Worm (Caenorhabditis elegans) whole organism, L4 larva: ENCODE data around the gene C05C10.8.

Source experiments
- D1046.2 ChIP-seq: fragments of 200-800 bp; sonication (Bioruptor generic); IDR thresholded peaks from 2 replicates; pipeline ENCODE4 v1.3.6; 2022; ENCODE audit warnings: missing genetic modification characterization, missing compliant biosample characterization
- F10B5.3 ChIP-seq: sonication (generic microtip); optimal IDR thresholded peaks from 2 replicates; lab custom pipeline; 2016; ENCODE audit warnings: mild to moderate bottlenecking, missing genetic modification characterization, missing compliant biosample characterization
- T26A8.4 ChIP-seq: fragments of 200-800 bp; sonication (Bioruptor generic); IDR thresholded peaks from 2 replicates; pipeline ENCODE4 v1.3.6; 2022; ENCODE audit warnings: missing genetic modification characterization, missing compliant biosample characterization
- Y105C5A.15 ChIP-seq: fragments of 200-800 bp; sonication (Bioruptor generic); IDR thresholded peaks from 2 replicates; pipeline ENCODE4 v1.3.6; 2022; ENCODE audit warnings: missing genetic modification characterization, missing compliant biosample characterization
- Y48G9A.11 ChIP-seq: fragments of 200-800 bp; sonication (Bioruptor generic); IDR thresholded peaks from 2 replicates; pipeline ENCODE4 v1.3.6; 2022; ENCODE audit warnings: missing genetic modification reagents, missing genetic modification characterization, missing compliant biosample characterization
- Y5F2A.4 ChIP-seq: fragments of 200-800 bp; sonication (Bioruptor generic); optimal IDR thresholded peaks from 2 replicates; lab custom pipeline; 2018; ENCODE audit warnings: mild to moderate bottlenecking, missing genetic modification characterization, missing compliant biosample characterization
- Y75B8A.6 ChIP-seq: fragments of 200-800 bp; sonication (Bioruptor generic); IDR thresholded peaks from 2 replicates; pipeline ENCODE4 v1.3.6; 2022; ENCODE audit warnings: missing genetic modification reagents, missing genetic modification characterization, missing compliant biosample characterization
- ZK337.2 ChIP-seq: fragments of 200-800 bp; sonication (Bioruptor generic); IDR thresholded peaks from 2 replicates; pipeline ENCODE4 v1.3.6; 2022; ENCODE audit warnings: missing genetic modification reagents, missing genetic modification characterization, missing compliant biosample characterization
- aha-1 ChIP-seq: fragments of 150-350 bp; peaks from one replicate; lab custom pipeline; 2014; ENCODE audit warnings: missing biosample characterization, missing genetic modification characterization
- ama-1 ChIP-seq: fragments of 150-350 bp; optimal IDR thresholded peaks from 2 replicates; lab custom pipeline; 2014; ENCODE audit warnings: inconsistent platforms, mixed read lengths
- arid-1 ChIP-seq: fragments of 200-800 bp; sonication (Bioruptor generic); conservative IDR thresholded peaks from 2 replicates; pipeline ENCODE4 v1.3.6; 2022; ENCODE audit warnings: missing genetic modification reagents, missing genetic modification characterization, missing compliant biosample characterization
- attf-4 ChIP-seq: sonication (generic microtip); optimal IDR thresholded peaks from 3 replicates; lab custom pipeline; 2017; ENCODE audit warnings: missing biosample characterization, missing genetic modification characterization
- ceh-28 ChIP-seq: fragments of 150-350 bp; optimal IDR thresholded peaks from 2 replicates; lab custom pipeline; 2014; ENCODE audit warnings: missing biosample characterization, missing genetic modification reagents, missing genetic modification characterization
- ceh-82 ChIP-seq: sonication (generic microtip); optimal IDR thresholded peaks from 2 replicates; lab custom pipeline; 2017; ENCODE audit warnings: missing biosample characterization, missing genetic modification characterization
- ctbp-1 ChIP-seq: fragments of 200-800 bp; sonication (Bioruptor generic); IDR thresholded peaks from 2 replicates; pipeline ENCODE4 v1.3.6; 2022; ENCODE audit warnings: missing genetic modification reagents, missing genetic modification characterization, missing compliant biosample characterization
- daf-16 ChIP-seq, 3 experiments: sonication (generic microtip); optimal IDR thresholded peaks; 2 replicates each; lab custom pipeline; 2016 to 2017; ENCODE audit warnings: missing genetic modification characterization in 3 of 3, missing genetic modification reagents in 3 of 3, mild to moderate bottlenecking in 2 of 3, missing compliant biosample characterization in 2 of 3, missing biosample characterization in 1 of 3, moderate library complexity in 1 of 3
- daf-19 ChIP-seq: fragments of 200-800 bp; sonication (Bioruptor generic); conservative IDR thresholded peaks from 2 replicates; pipeline ENCODE4 v1.3.6; 2022; ENCODE audit warnings: missing genetic modification characterization, missing compliant biosample characterization
- dmd-9 ChIP-seq: fragments of 200-800 bp; sonication (Bioruptor generic); IDR thresholded peaks from 2 replicates; pipeline ENCODE4 v1.3.6; 2022; ENCODE audit warnings: missing genetic modification reagents, missing genetic modification characterization, missing compliant biosample characterization
- duxl-1 ChIP-seq: sonication (generic microtip); optimal IDR thresholded peaks from 2 replicates; lab custom pipeline; 2016; ENCODE audit warnings: mild to moderate bottlenecking, missing genetic modification characterization, moderate library complexity, missing compliant biosample characterization; ENCODE audit not compliant: poor library complexity
- egl-43 ChIP-seq: fragments of 200-800 bp; sonication (Bioruptor generic); IDR thresholded peaks from 2 replicates; pipeline ENCODE4 v1.3.6; 2022; ENCODE audit warnings: missing genetic modification reagents, missing genetic modification characterization, missing compliant biosample characterization
- lim-7 ChIP-seq: fragments of 200-800 bp; sonication (Bioruptor generic); IDR thresholded peaks from 2 replicates; pipeline ENCODE4 v1.3.6; 2022; ENCODE audit warnings: missing genetic modification characterization, missing compliant biosample characterization
- lin-13 ChIP-seq: fragments of 150-350 bp; optimal IDR thresholded peaks from 2 replicates; lab custom pipeline; 2014; ENCODE audit warnings: missing biosample characterization, missing genetic modification reagents, missing genetic modification characterization
- lin-29 ChIP-seq: fragments of 200-800 bp; sonication (Bioruptor generic); IDR thresholded peaks from 2 replicates; pipeline ENCODE4 v1.3.6; 2022; ENCODE audit warnings: missing genetic modification reagents, missing genetic modification characterization, missing compliant biosample characterization
- lsy-2 ChIP-seq, 2 experiments: fragments of 150-350 bp in 1 of 2; sonication (generic microtip) in 1 of 2; optimal IDR thresholded peaks; 2 replicates each; lab custom pipeline; 2014 to 2017; ENCODE audit warnings: missing biosample characterization in 2 of 2, missing genetic modification characterization in 2 of 2
- madf-5 ChIP-seq, 2 experiments: fragments of 200-800 bp; sonication (Bioruptor generic); IDR thresholded peaks; 2 replicates each; pipeline ENCODE4 v1.3.6; 2022; ENCODE audit warnings: missing compliant biosample characterization in 2 of 2, missing genetic modification characterization in 2 of 2
- mdt-29 ChIP-seq: fragments of 200-800 bp; sonication (Bioruptor generic); IDR thresholded peaks from 2 replicates; pipeline ENCODE4 v1.3.6; 2022; ENCODE audit warnings: missing genetic modification reagents, missing genetic modification characterization, missing compliant biosample characterization
- mes-2 ChIP-seq: sonication (generic microtip); optimal IDR thresholded peaks from 2 replicates; lab custom pipeline; 2016; ENCODE audit warnings: missing genotype, mild to moderate bottlenecking, missing genetic modification characterization, missing compliant biosample characterization; ENCODE audit not compliant: poor library complexity, severe bottlenecking
- nhr-111 ChIP-seq: fragments of 200-800 bp; sonication (Bioruptor generic); optimal IDR thresholded peaks from 2 replicates; lab custom pipeline; 2018; ENCODE audit warnings: mild to moderate bottlenecking, missing genetic modification characterization, missing compliant biosample characterization
- nhr-237 ChIP-seq: sonication (generic microtip); optimal IDR thresholded peaks from 2 replicates; lab custom pipeline; 2017; ENCODE audit warnings: missing biosample characterization, missing genetic modification characterization
- pha-4 ChIP-seq, 2 experiments: fragments of 150-350 bp in 1 of 2; fragments of 200-800 bp in 1 of 2; sonication (Bioruptor generic) in 1 of 2; IDR thresholded peaks in 1 of 2; optimal IDR thresholded peaks in 1 of 2; 2 replicates each; pipeline versions ENCODE4 v1.3.6 to Lab custom; 2014 to 2022; ENCODE audit warnings: missing genetic modification characterization in 2 of 2, missing genetic modification reagents in 2 of 2, missing biosample characterization in 1 of 2, missing compliant biosample characterization in 1 of 2
- php-3 ChIP-seq: fragments of 200-800 bp; sonication (Bioruptor generic); IDR thresholded peaks from 2 replicates; pipeline ENCODE4 v1.3.6; 2022; ENCODE audit warnings: missing genetic modification reagents, missing genetic modification characterization, missing compliant biosample characterization
- pqm-1 ChIP-seq: sonication (generic microtip); optimal IDR thresholded peaks from 2 replicates; lab custom pipeline; 2017; ENCODE audit warnings: missing biosample characterization, missing genetic modification characterization
- sdz-12 ChIP-seq: fragments of 200-800 bp; sonication (Bioruptor generic); optimal IDR thresholded peaks from 2 replicates; lab custom pipeline; 2018; ENCODE audit warnings: mild to moderate bottlenecking, missing genetic modification characterization, missing compliant biosample characterization
- snpc-1.2 ChIP-seq: fragments of 200-800 bp; sonication (Bioruptor generic); IDR thresholded peaks from 2 replicates; pipeline ENCODE4 v1.3.6; 2022; ENCODE audit warnings: missing genetic modification reagents, missing genetic modification characterization, missing compliant biosample characterization
- spr-1 ChIP-seq: sonication (generic microtip); optimal IDR thresholded peaks from 2 replicates; lab custom pipeline; 2016; ENCODE audit warnings: mild to moderate bottlenecking, missing genetic modification characterization, missing compliant biosample characterization
- unc-39 ChIP-seq: sonication (generic microtip); optimal IDR thresholded peaks from 2 replicates; lab custom pipeline; 2017; ENCODE audit warnings: missing biosample characterization, missing genetic modification characterization
- unc-62 ChIP-seq, 3 experiments: fragments of 150-350 bp in 1 of 3; sonication (generic microtip); optimal IDR thresholded peaks in 2 of 3; peaks in 1 of 3; 1 replicate in 1 of 3; 2 replicates in 2 of 3; lab custom pipeline; 2014 to 2017; ENCODE audit warnings: missing biosample characterization in 3 of 3, missing genetic modification characterization in 3 of 3, missing genetic modification reagents in 3 of 3, missing genotype in 1 of 3
- zag-1 ChIP-seq: fragments of 150-350 bp; optimal IDR thresholded peaks from 2 replicates; lab custom pipeline; 2014; ENCODE audit warnings: missing biosample characterization, missing genetic modification characterization
- zfp-3 ChIP-seq: fragments of 200-800 bp; sonication (Bioruptor generic); conservative IDR thresholded peaks from 2 replicates; pipeline ENCODE4 v1.3.6; 2022; ENCODE audit warnings: missing genetic modification reagents, missing genetic modification characterization, missing compliant biosample characterization

Gene C05C10.8

ce11 chrII:9934570-9934969 is 16.8 kb upstream of the C05C10.8 start:
- TF ChIP-seq duxl-1 (tag; lab: Kevin White, UChicago) (peak; percentile 8), lin-13 (GFP tag; lab: Kevin White, UChicago) (no peak), lim-7 (0 out of 2 replicates have a peak, but pooled peaks have one; percentile 61), attf-4 (no peak), Y75B8A.6 (no peak), T26A8.4 (no peak; the same call in 1 of the 2 replicates), egl-43 (GFP tag; lab: Robert Waterston, UW) (peak; percentile 58; the same call in 1 of the 2 replicates), ctbp-1 (0 out of 2 replicates have a peak, but pooled peaks have one; percentile 24), pqm-1 (no peak), unc-62 (GFP tag; optimal IDR thresholded peaks at IDR 0.05 in 1 of 2; lab: Kevin White, UChicago) (no peak), unc-62 (tag; optimal IDR thresholded peaks at IDR 0.05; lab: Kevin White, UChicago) (no peak), D1046.2 (GFP tag; lab: Robert Waterston, UW) (0 out of 2 replicates have a peak, but pooled peaks have one; percentile 25), aha-1 (peak; percentile 12), dmd-9 (GFP tag; lab: Robert Waterston, UW) (no peak), arid-1 (GFP tag; lab: Robert Waterston, UW) (0 out of 2 replicates have a peak, but pooled peaks have one; percentile 32), F10B5.3 (tag; lab: Kevin White, UChicago) (no peak), Y105C5A.15 (no peak), nhr-237 (no peak), Y5F2A.4 (GFP tag; lab: Kevin White, UChicago) (no peak), ceh-82 (tag; lab: Kevin White, UChicago) (no peak), daf-19 (GFP tag; lab: Robert Waterston, UW) (no peak), lsy-2 (tag; optimal IDR thresholded peaks at IDR 0.05; lab: Kevin White, UChicago) (no peak), mes-2 (tag; lab: Kevin White, UChicago) (peak; percentile 48), daf-16 (GFP tag; optimal IDR thresholded peaks at IDR 0.05; lab: Kevin White, UChicago) (no peak), daf-16 (tag; optimal IDR thresholded peaks at IDR 0.05; lab: Kevin White, UChicago) (peak; percentile 14), snpc-1.2 (GFP tag; lab: Robert Waterston, UW) (peak; percentile 21; the same call in 1 of the 2 replicates), mdt-29 (GFP tag; lab: Robert Waterston, UW) (peak; percentile 6; the same call in 1 of the 2 replicates), unc-39 (tag; lab: Kevin White, UChicago) (no peak), spr-1 (tag; lab: Kevin White, UChicago) (no peak), Y48G9A.11 (GFP tag; lab: Robert Waterston, UW) (0 out of 2 replicates have a peak, but pooled peaks have one; percentile 38), ama-1 (lab: Kevin White, UChicago) (peak; percentile 39), sdz-12 (GFP tag; lab: Kevin White, UChicago) (peak; percentile 65), ceh-28 (no peak), zag-1 (tag; lab: Kevin White, UChicago) (no peak), php-3 (GFP tag; lab: Robert Waterston, UW) (0 out of 2 replicates have a peak, but pooled peaks have one; percentile 32), nhr-111 (GFP tag; lab: Kevin White, UChicago) (peak; percentile 58), madf-5 (GFP tag; IDR thresholded peaks at IDR 0.05; lab: Robert Waterston, UW) (0 out of 4 replicates have a peak, but pooled peaks of 1 of the 2 experiments have one; percentile 36), ZK337.2 (GFP tag; lab: Robert Waterston, UW) (0 out of 2 replicates have a peak, but pooled peaks have one; percentile 15), pha-4 (GFP tag; IDR thresholded peaks at IDR 0.05; lab: Robert Waterston, UW) (no peak), pha-4 (tag; optimal IDR thresholded peaks at IDR 0.05; lab: Kevin White, UChicago) (no peak), lin-29 (0 out of 2 replicates have a peak, but pooled peaks have one; percentile 38), zfp-3 (no peak)
